Worm (Caenorhabditis elegans) whole organism, L4/young adult: ENCODE data around the gene mlt-11.

ENCODE experiments used
- W03F9.2 ChIP-seq: fragments of 150-350 bp; optimal IDR thresholded peaks from 2 replicates; lab custom pipeline; 2014; ENCODE audit warnings: missing biosample characterization, missing genetic modification characterization
- dao-5 ChIP-seq: sonication (generic microtip); optimal IDR thresholded peaks from 2 replicates; lab custom pipeline; 2016; ENCODE audit warnings: missing genotype, missing genetic modification characterization, moderate library complexity, missing compliant biosample characterization
- him-1 ChIP-seq: sonication (generic microtip); optimal IDR thresholded peaks from 2 replicates; lab custom pipeline; 2016; ENCODE audit warnings: missing genotype, missing genetic modification reagents, missing genetic modification characterization, missing compliant biosample characterization

DNA sequence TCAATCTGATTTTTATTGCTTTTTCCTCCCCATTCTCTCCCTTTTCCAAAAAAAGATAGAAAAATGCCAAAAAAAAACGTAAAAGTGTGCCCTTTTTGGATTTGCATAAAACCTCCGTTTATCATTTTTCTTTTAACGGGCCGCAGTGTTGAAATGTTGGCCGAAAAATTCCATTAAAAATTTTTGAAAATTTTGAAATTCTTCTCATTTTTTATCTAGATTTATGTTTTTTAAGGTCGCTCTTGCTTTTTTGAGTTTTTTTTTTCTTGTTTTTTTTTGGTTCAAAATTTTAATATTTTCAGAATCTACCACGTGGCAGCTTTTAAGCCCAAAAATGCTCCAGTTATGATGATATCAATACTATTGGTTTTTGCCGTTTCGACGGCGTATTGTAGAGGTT is 12.7 kb upstream of the mlt-11 start, which contains the start of gene mnr-1:
- TF ChIP-seq him-1 (tag; lab: Kevin White, UChicago) (no peak), dao-5 (no peak), W03F9.2 (no peak)
